Fruit fly (Drosophila melanogaster) whole organism, embryonic: ENCODE data around the gene CG31431.
A peak's percentile ranks its signal among the peaks of the same experiment; 100 is the strongest.

ENCODE experiments used
- Awh ChIP-seq: fragments of 200-800 bp; sonication (Bioruptor generic); IDR thresholded peaks from 2 replicates; pipeline ENCODE4, ENCODE4 v1.3.6; 2022; ENCODE audit warnings: missing biosample characterization, missing genetic modification characterization
- Bdp1 ChIP-seq: fragments of 200-800 bp; sonication (Bioruptor generic); optimal IDR thresholded peaks from 3 replicates; lab custom pipeline; 2016; ENCODE audit warnings: missing biosample characterization, missing genetic modification characterization
- CG12769 ChIP-seq: fragments of 200-800 bp; sonication (Bioruptor generic); optimal IDR thresholded peaks from 2 replicates; lab custom pipeline; 2019; ENCODE audit warnings: missing biosample characterization, mild to moderate bottlenecking, missing genetic modification characterization, moderate library complexity
- CG14860 ChIP-seq: fragments of 200-800 bp; sonication (Bioruptor generic); IDR thresholded peaks from 3 replicates; pipeline ENCODE4 v1.3.6; 2022; ENCODE audit warnings: missing biosample characterization, missing genetic modification characterization; ENCODE audit not compliant: partially characterized antibody
- CG1647 ChIP-seq: fragments of 200-800 bp; sonication (Bioruptor generic); optimal IDR thresholded peaks from 3 replicates; lab custom pipeline; 2016; ENCODE audit warnings: missing biosample characterization, missing genetic modification characterization
- CG30020 ChIP-seq: fragments of 200-800 bp; optimal IDR thresholded peaks from 2 replicates; lab custom pipeline; 2019; ENCODE audit warnings: missing biosample characterization, mild to moderate bottlenecking, missing genetic modification characterization, moderate library complexity
- CG32532 ChIP-seq: fragments of 200-800 bp; sonication (Bioruptor generic); IDR thresholded peaks from 2 replicates; pipeline ENCODE4 v1.3.6; 2022; ENCODE audit warnings: missing biosample characterization, missing genetic modification characterization
- CG3281 ChIP-seq: fragments of 200-800 bp; sonication (Bioruptor generic); optimal IDR thresholded peaks from 3 replicates; lab custom pipeline; 2017; ENCODE audit warnings: missing biosample characterization, mild to moderate bottlenecking, missing genetic modification characterization
- CG42726 ChIP-seq: fragments of 200-800 bp; sonication (Bioruptor generic); IDR thresholded peaks from 2 replicates; pipeline ENCODE4 v1.3.6; 2022; ENCODE audit warnings: missing biosample characterization, missing genetic modification characterization; ENCODE audit not compliant: partially characterized antibody
- CG4328 ChIP-seq: fragments of 200-800 bp; sonication (Bioruptor generic); optimal IDR thresholded peaks from 3 replicates; lab custom pipeline; 2017; ENCODE audit warnings: missing biosample characterization, missing genetic modification reagents, missing genetic modification characterization
- CG4854 ChIP-seq: fragments of 200-800 bp; sonication (Bioruptor generic); optimal IDR thresholded peaks from 2 replicates; lab custom pipeline; 2016; ENCODE audit warnings: missing biosample characterization, missing genetic modification characterization, inconsistent platforms
- CG5180 ChIP-seq: fragments of 200-800 bp; sonication (Bioruptor generic); optimal IDR thresholded peaks from 3 replicates; lab custom pipeline; 2017; ENCODE audit warnings: missing biosample characterization, missing genetic modification characterization, mild to moderate bottlenecking, moderate library complexity, missing genetic modification reagents
- CG6683 ChIP-seq: fragments of 200-800 bp; sonication (Bioruptor generic); optimal IDR thresholded peaks from 2 replicates; lab custom pipeline; 2017; ENCODE audit warnings: missing biosample characterization, mild to moderate bottlenecking, missing genetic modification characterization, missing genetic modification reagents
- CG7556 ChIP-seq: fragments of 200-800 bp; sonication (Bioruptor generic); optimal IDR thresholded peaks from 2 replicates; lab custom pipeline; 2017; ENCODE audit warnings: missing biosample characterization, mild to moderate bottlenecking, missing genetic modification characterization
- CG8765 ChIP-seq: fragments of 200-800 bp; sonication (Bioruptor generic); IDR thresholded peaks from 2 replicates; pipeline ENCODE4 v1.3.6; 2022; ENCODE audit warnings: missing biosample characterization, missing genetic modification characterization
- CrebB ChIP-seq: fragments of 200-800 bp; sonication (Bioruptor generic); optimal IDR thresholded peaks from 3 replicates; lab custom pipeline; 2018; ENCODE audit warnings: missing biosample characterization, mild to moderate bottlenecking, missing genetic modification characterization
- Dfd ChIP-seq, 2 experiments: fragments of >200 bp; optimal IDR thresholded peaks; 2 replicates each; lab custom pipeline; 2017; ENCODE audit warnings: missing biosample characterization in 2 of 2, missing genetic modification characterization in 2 of 2
- Dref ChIP-seq: fragments of 200-800 bp; sonication (Bioruptor generic); IDR thresholded peaks from 2 replicates; pipeline ENCODE4 v1.3.6; 2022; ENCODE audit warnings: missing biosample characterization, missing genetic modification characterization
- Hey ChIP-seq: fragments of 200-800 bp; sonication (Bioruptor generic); optimal IDR thresholded peaks from 3 replicates; lab custom pipeline; 2018; ENCODE audit warnings: missing biosample characterization, mild to moderate bottlenecking, missing genetic modification characterization
- Hmx ChIP-seq: fragments of 200-800 bp; sonication (Bioruptor generic); optimal IDR thresholded peaks from 2 replicates; lab custom pipeline; 2016; ENCODE audit warnings: missing biosample characterization, missing genetic modification characterization
- Hr3 ChIP-seq: fragments of 200-800 bp; sonication (Bioruptor generic); optimal IDR thresholded peaks from 3 replicates; lab custom pipeline; 2016; ENCODE audit warnings: missing biosample characterization, missing genetic modification characterization
- Jarid2 ChIP-seq: fragments of 200-800 bp; sonication (Bioruptor generic); optimal IDR thresholded peaks from 3 replicates; lab custom pipeline; 2017; ENCODE audit warnings: mild to moderate bottlenecking, missing biosample characterization, missing genetic modification reagents, missing genetic modification characterization
- Myb ChIP-seq: fragments of 200-800 bp; sonication (Bioruptor generic); optimal IDR thresholded peaks from 2 replicates; lab custom pipeline; 2016; ENCODE audit warnings: missing biosample characterization, missing genetic modification characterization
- Neu2 ChIP-seq: fragments of 200-800 bp; sonication (Bioruptor generic); optimal IDR thresholded peaks from 3 replicates; lab custom pipeline; 2016; ENCODE audit warnings: missing biosample characterization, missing genetic modification characterization, borderline replicate concordance
- Ravus ChIP-seq: fragments of 200-800 bp; sonication (Bioruptor generic); IDR thresholded peaks from 2 replicates; pipeline ENCODE4 v1.3.6; 2022; ENCODE audit warnings: missing biosample characterization, missing genetic modification characterization
- Rfx ChIP-seq: fragments of 200-800 bp; sonication (Bioruptor generic); IDR thresholded peaks from 2 replicates; pipeline ENCODE4 v1.3.6; 2022; ENCODE audit warnings: missing biosample characterization, missing genetic modification characterization
- Sry-β ChIP-seq: fragments of 200-800 bp; sonication (Bioruptor generic); optimal IDR thresholded peaks from 2 replicates; lab custom pipeline; 2018; ENCODE audit warnings: missing biosample characterization, mild to moderate bottlenecking, missing genetic modification characterization, moderate library complexity
- Ssrp ChIP-seq: fragments of 200-800 bp; sonication (Bioruptor generic); optimal IDR thresholded peaks from 2 replicates; lab custom pipeline; 2018; ENCODE audit warnings: missing biosample characterization, mild to moderate bottlenecking, missing genetic modification characterization, moderate library complexity
- Xrp1 ChIP-seq: fragments of 200-800 bp; sonication (Bioruptor generic); IDR thresholded peaks from 2 replicates; pipeline ENCODE4 v1.3.6; 2022; ENCODE audit warnings: missing biosample characterization, missing genetic modification characterization
- cato ChIP-seq: fragments of 200-800 bp; sonication (Bioruptor generic); optimal IDR thresholded peaks from 2 replicates; lab custom pipeline; 2016; ENCODE audit warnings: missing biosample characterization, missing genetic modification characterization, borderline replicate concordance
- chinmo ChIP-seq: fragments of 200-800 bp; sonication (Bioruptor generic); IDR thresholded peaks from 4 replicates; pipeline ENCODE4 v1.3.6; 2022; ENCODE audit warnings: missing biosample characterization, missing genetic modification characterization; ENCODE audit not compliant: partially characterized antibody
- crol ChIP-seq: fragments of 200-800 bp; sonication (Bioruptor generic); IDR thresholded peaks from 2 replicates; pipeline ENCODE4 v1.3.6; 2022; ENCODE audit warnings: missing biosample characterization, missing genetic modification characterization
- da ChIP-seq: fragments of 200-800 bp; sonication (Bioruptor generic); optimal IDR thresholded peaks from 2 replicates; lab custom pipeline; 2016; ENCODE audit warnings: missing biosample characterization, missing genetic modification characterization
- exex ChIP-seq: fragments of 200-800 bp; sonication (Bioruptor generic); optimal IDR thresholded peaks from 4 replicates; lab custom pipeline; 2018; ENCODE audit warnings: missing biosample characterization, mild to moderate bottlenecking, missing genetic modification characterization, moderate library complexity
- hbn ChIP-seq: fragments of 200-800 bp; sonication (Bioruptor generic); IDR thresholded peaks from 2 replicates; pipeline ENCODE4 v1.3.6; 2022; ENCODE audit warnings: missing biosample characterization, missing genetic modification characterization; ENCODE audit not compliant: partially characterized antibody
- nom ChIP-seq: fragments of 200-800 bp; sonication (Bioruptor generic); optimal IDR thresholded peaks from 2 replicates; lab custom pipeline; 2017; ENCODE audit warnings: missing biosample characterization, missing genetic modification characterization, mild to moderate bottlenecking, moderate library complexity, missing genetic modification reagents
- phol ChIP-seq: fragments of 200-800 bp; sonication (Bioruptor generic); optimal IDR thresholded peaks from 3 replicates; lab custom pipeline; 2018; ENCODE audit warnings: missing biosample characterization, mild to moderate bottlenecking, missing genetic modification characterization, moderate library complexity
- sisA ChIP-seq: fragments of 200-800 bp; sonication (Bioruptor generic); IDR thresholded peaks from 2 replicates; pipeline ENCODE4 v1.3.6; 2022; ENCODE audit warnings: missing biosample characterization, missing genetic modification characterization
- tna ChIP-seq: fragments of 200-800 bp; sonication (Bioruptor generic); IDR thresholded peaks from 2 replicates; pipeline ENCODE4 v1.3.6; 2022; ENCODE audit warnings: missing biosample characterization, missing genetic modification characterization; ENCODE audit not compliant: partially characterized antibody
- wdn ChIP-seq: fragments of 200-800 bp; sonication (Bioruptor generic); IDR thresholded peaks from 2 replicates; pipeline ENCODE4 v1.3.6; 2022; ENCODE audit warnings: missing biosample characterization, missing genetic modification characterization
- zfh2 ChIP-seq: fragments of 200-800 bp; sonication (Bioruptor generic); optimal IDR thresholded peaks from 2 replicates; lab custom pipeline; 2016; ENCODE audit warnings: missing biosample characterization, missing genetic modification characterization

CG31431 gene

dm6 chr3R:21906867-21907266 is 36.4 kb downstream of the CG31431 start:
- no peak for TF ChIP-seq Hey (tag; lab: Kevin White, UChicago)
- no peak for TF ChIP-seq CG3281 (GFP tag; lab: Kevin White, UChicago)
- TF ChIP-seq CG4854 (GFP tag; lab: Kevin White, UChicago) = no peak
- no peak for TF ChIP-seq Myb
- TF ChIP-seq tna = no peak
- no peak for TF ChIP-seq nom (GFP tag; lab: Kevin White, UChicago)
- no peak for TF ChIP-seq hbn (GFP tag; lab: Robert Waterston, UW)
- no peak for TF ChIP-seq Ravus (GFP tag; lab: Robert Waterston, UW)
- TF ChIP-seq CG7556 (GFP tag; lab: Kevin White, UChicago) = no peak
- TF ChIP-seq Hmx (GFP tag; lab: Kevin White, UChicago) = no peak
- TF ChIP-seq Ssrp (tag; lab: Kevin White, UChicago) = no peak
- no peak for TF ChIP-seq Dfd (GFP tag; optimal IDR thresholded peaks at IDR 0.05; lab: Kevin White, UChicago)
- no peak for TF ChIP-seq CrebB (tag; lab: Kevin White, UChicago)
- no peak for TF ChIP-seq Hr3 (GFP tag; lab: Kevin White, UChicago)
- no peak for TF ChIP-seq CG1647 (GFP tag; lab: Kevin White, UChicago)
- TF ChIP-seq Xrp1 (GFP tag; lab: Robert Waterston, UW) = no peak
- no peak for TF ChIP-seq CG6683 (GFP tag; lab: Kevin White, UChicago)

dm6 chr3R:21911516-21911915 is 41.0 kb downstream of the CG31431 start, which contains the start of gene Qsox3:
Gene Qsox3, plus strand, starts transcription at chr3R:21911816.
- TF ChIP-seq CG30020 (tag; lab: Kevin White, UChicago) (no peak), cato (GFP tag; lab: Kevin White, UChicago) (no peak), exex (tag; lab: Kevin White, UChicago) (no peak), CG12769 (no peak), Sry-β (GFP tag; lab: Kevin White, UChicago) (no peak), Bdp1 (GFP tag; lab: Kevin White, UChicago) (no peak), CG32532 (no peak), Hr3 (GFP tag; lab: Kevin White, UChicago) (no peak), CG42726 (GFP tag; lab: Robert Waterston, UW) (no peak), Hey (tag; lab: Kevin White, UChicago) (no peak)

dm6 chr3R:21913447-21913846 is 43.0 kb downstream of the CG31431 start, which contains the start of gene Qsox2:
Gene Qsox2, plus strand, starts transcription at chr3R:21913747.
- TF ChIP-seq nom (GFP tag; lab: Kevin White, UChicago) = no peak
- TF ChIP-seq wdn = no peak
- TF ChIP-seq CG6683 (GFP tag; lab: Kevin White, UChicago) = no peak
- TF ChIP-seq Jarid2 = peak; percentile 37
- TF ChIP-seq CG14860 = no peak
- TF ChIP-seq Dref (GFP tag; lab: Robert Waterston, UW) = no peak
- TF ChIP-seq da = no peak
- TF ChIP-seq chinmo (GFP tag; lab: Robert Waterston, UW) = 0 out of 4 replicates have a peak, but pooled peaks have one; percentile 21
- no peak for TF ChIP-seq CG5180 (GFP tag; lab: Kevin White, UChicago)
- TF ChIP-seq CG4328 (GFP tag; lab: Kevin White, UChicago) = no peak
- TF ChIP-seq phol (tag; lab: Kevin White, UChicago) = no peak
- TF ChIP-seq sisA (GFP tag; lab: Robert Waterston, UW) = no peak
- TF ChIP-seq Rfx (GFP tag; lab: Robert Waterston, UW) = peak; percentile 6; the same call in 1 of the 2 replicates
- no peak for TF ChIP-seq Neu2 (GFP tag; lab: Kevin White, UChicago)
- no peak for TF ChIP-seq zfh2 (GFP tag; lab: Kevin White, UChicago)
- 0 out of 2 replicates have a peak, but pooled peaks have one; percentile 11 for TF ChIP-seq Awh (GFP tag; lab: Robert Waterston, UW)
- no peak for TF ChIP-seq CG8765 (GFP tag; lab: Robert Waterston, UW)
- TF ChIP-seq crol = peak; percentile 51; the same call in 1 of the 2 replicates
- TF ChIP-seq, all 482 proteins: peak for 5
